Fruit fly (Drosophila melanogaster) whole organism, embryonic: ENCODE measurements around the gene CG1542.

Experiments used
- Antp ChIP-seq: fragments of 200-800 bp; sonication (Bioruptor generic); optimal IDR thresholded peaks from 3 replicates; lab custom pipeline; 2016; ENCODE audit warnings: missing biosample characterization, missing genetic modification characterization
- Blimp-1 ChIP-seq: fragments of 200-800 bp; sonication (Bioruptor generic); optimal IDR thresholded peaks from 3 replicates; lab custom pipeline; 2018; ENCODE audit warnings: missing biosample characterization, missing genetic modification characterization, mild to moderate bottlenecking, moderate library complexity, missing genetic modification reagents
- CG12155 ChIP-seq: fragments of 200-800 bp; sonication (Bioruptor generic); optimal IDR thresholded peaks from 3 replicates; lab custom pipeline; 2016; ENCODE audit warnings: missing biosample characterization, missing genetic modification characterization
- CG12391 ChIP-seq: fragments of 200-800 bp; sonication (Bioruptor generic); optimal IDR thresholded peaks from 3 replicates; lab custom pipeline; 2018; ENCODE audit warnings: missing biosample characterization, mild to moderate bottlenecking, missing genetic modification characterization, moderate library complexity
- CG12744 ChIP-seq: fragments of 200-800 bp; sonication (Bioruptor generic); optimal IDR thresholded peaks from 2 replicates; lab custom pipeline; 2016; ENCODE audit warnings: missing biosample characterization, missing genetic modification characterization
- CG14710 ChIP-seq: fragments of 200-800 bp; sonication (Bioruptor generic); optimal IDR thresholded peaks from 3 replicates; lab custom pipeline; 2019; ENCODE audit warnings: missing biosample characterization, mild to moderate bottlenecking, missing genetic modification characterization, moderate library complexity
- CG14860 ChIP-seq: fragments of 200-800 bp; sonication (Bioruptor generic); IDR thresholded peaks from 3 replicates; pipeline ENCODE4 v1.3.6; 2022; ENCODE audit warnings: missing biosample characterization, missing genetic modification characterization; ENCODE audit not compliant: partially characterized antibody
- CG15514 ChIP-seq: fragments of 200-800 bp; sonication (Bioruptor generic); optimal IDR thresholded peaks from 3 replicates; lab custom pipeline; 2017; ENCODE audit warnings: missing biosample characterization, missing genetic modification characterization, mild to moderate bottlenecking, moderate library complexity, missing genetic modification reagents
- CG16815 ChIP-seq: fragments of 200-800 bp; sonication (Bioruptor generic); optimal IDR thresholded peaks from 3 replicates; lab custom pipeline; 2017; ENCODE audit warnings: missing biosample characterization, mild to moderate bottlenecking, missing genetic modification characterization
- CG2120 ChIP-seq: fragments of 200-800 bp; sonication (Bioruptor generic); optimal IDR thresholded peaks from 3 replicates; lab custom pipeline; 2016; ENCODE audit warnings: missing biosample characterization, missing genetic modification characterization
- CG30020 ChIP-seq: fragments of 200-800 bp; optimal IDR thresholded peaks from 2 replicates; lab custom pipeline; 2019; ENCODE audit warnings: missing biosample characterization, mild to moderate bottlenecking, missing genetic modification characterization, moderate library complexity
- CG3163 ChIP-seq: fragments of 200-800 bp; sonication (Bioruptor generic); optimal IDR thresholded peaks from 3 replicates; lab custom pipeline; 2016; ENCODE audit warnings: missing biosample characterization, missing genetic modification characterization
- CG3995 ChIP-seq: fragments of 200-800 bp; sonication (Bioruptor generic); optimal IDR thresholded peaks from 3 replicates; lab custom pipeline; 2016; ENCODE audit warnings: missing biosample characterization, missing genetic modification characterization
- CG5180 ChIP-seq: fragments of 200-800 bp; sonication (Bioruptor generic); optimal IDR thresholded peaks from 3 replicates; lab custom pipeline; 2017; ENCODE audit warnings: missing biosample characterization, missing genetic modification characterization, mild to moderate bottlenecking, moderate library complexity, missing genetic modification reagents
- CG6689 ChIP-seq: fragments of 200-800 bp; sonication (Bioruptor generic); IDR thresholded peaks from 2 replicates; pipeline ENCODE4 v1.3.6; 2022; ENCODE audit warnings: missing biosample characterization, missing genetic modification characterization
- CG7556 ChIP-seq: fragments of 200-800 bp; sonication (Bioruptor generic); optimal IDR thresholded peaks from 2 replicates; lab custom pipeline; 2017; ENCODE audit warnings: missing biosample characterization, mild to moderate bottlenecking, missing genetic modification characterization
- CG8281 ChIP-seq: fragments of 200-800 bp; sonication (Bioruptor generic); optimal IDR thresholded peaks from 2 replicates; lab custom pipeline; 2018; ENCODE audit warnings: missing biosample characterization, mild to moderate bottlenecking, missing genetic modification characterization, moderate library complexity
- CG8388 ChIP-seq: fragments of 200-800 bp; sonication (Bioruptor generic); optimal IDR thresholded peaks from 2 replicates; lab custom pipeline; 2019; ENCODE audit warnings: missing biosample characterization, mild to moderate bottlenecking, missing genetic modification characterization, moderate library complexity
- CG9215 ChIP-seq: fragments of 200-800 bp; sonication (Bioruptor generic); IDR thresholded peaks from 2 replicates; pipeline ENCODE4 v1.3.6; 2022; ENCODE audit warnings: missing biosample characterization, missing genetic modification characterization
- Dbx ChIP-seq: fragments of 200-800 bp; sonication (Bioruptor generic); IDR thresholded peaks from 3 replicates; pipeline ENCODE4 v1.3.6; 2022; ENCODE audit warnings: missing biosample characterization, missing genetic modification characterization
- ERR ChIP-seq: fragments of 200-800 bp; sonication (Bioruptor generic); optimal IDR thresholded peaks from 2 replicates; lab custom pipeline; 2016; ENCODE audit warnings: missing biosample characterization, missing genetic modification characterization
- HLH4C ChIP-seq: fragments of 200-800 bp; sonication (Bioruptor generic); IDR thresholded peaks from 3 replicates; pipeline ENCODE4 v1.3.6; 2022; ENCODE audit warnings: missing biosample characterization, missing genetic modification characterization; ENCODE audit not compliant: partially characterized antibody
- Mrtf ChIP-seq: fragments of 200-800 bp; sonication (Bioruptor generic); IDR thresholded peaks from 3 replicates; pipeline ENCODE4 v1.3.6; 2022; ENCODE audit warnings: missing biosample characterization, missing genetic modification characterization
- Oli ChIP-seq: fragments of 200-800 bp; sonication (Bioruptor generic); optimal IDR thresholded peaks from 2 replicates; lab custom pipeline; 2018; ENCODE audit warnings: missing biosample characterization, mild to moderate bottlenecking, missing genetic modification characterization, moderate library complexity
- Sin3A ChIP-seq: fragments of >200 bp; optimal IDR thresholded peaks from 2 replicates; lab custom pipeline; 2018
- Spps ChIP-seq: fragments of 200-800 bp; sonication (Bioruptor generic); optimal IDR thresholded peaks from 2 replicates; lab custom pipeline; 2018; ENCODE audit warnings: missing biosample characterization, mild to moderate bottlenecking, missing genetic modification characterization
- Xrp1 ChIP-seq: fragments of 200-800 bp; sonication (Bioruptor generic); IDR thresholded peaks from 2 replicates; pipeline ENCODE4 v1.3.6; 2022; ENCODE audit warnings: missing biosample characterization, missing genetic modification characterization
- aop ChIP-seq: fragments of 200-800 bp; sonication (Bioruptor generic); IDR thresholded peaks from 2 replicates; pipeline ENCODE4 v1.3.6; 2022; ENCODE audit warnings: missing biosample characterization, missing genetic modification characterization
- bab2 ChIP-seq: fragments of 200-800 bp; sonication (Bioruptor generic); optimal IDR thresholded peaks from 2 replicates; lab custom pipeline; 2016; ENCODE audit warnings: missing biosample characterization, missing genetic modification characterization
- chif ChIP-seq, 2 experiments: fragments of 200-800 bp; sonication (Bioruptor generic); optimal IDR thresholded peaks; 3 replicates each; lab custom pipeline; 2016; ENCODE audit warnings: missing biosample characterization in 2 of 2, missing genetic modification characterization in 2 of 2
- cwo ChIP-seq: fragments of 200-800 bp; sonication (Bioruptor generic); optimal IDR thresholded peaks from 3 replicates; lab custom pipeline; 2017; ENCODE audit warnings: missing biosample characterization, missing genetic modification characterization, mild to moderate bottlenecking, moderate library complexity, missing genetic modification reagents
- ewg ChIP-seq: fragments of 200-800 bp; sonication (Bioruptor generic); optimal IDR thresholded peaks from 3 replicates; lab custom pipeline; 2017; ENCODE audit warnings: mild to moderate bottlenecking, missing biosample characterization, missing genetic modification reagents, missing genetic modification characterization
- fu2 ChIP-seq: fragments of 200-800 bp; sonication (Bioruptor generic); optimal IDR thresholded peaks from 2 replicates; lab custom pipeline; 2016; ENCODE audit warnings: missing biosample characterization, missing genetic modification characterization
- gsb-n ChIP-seq: fragments of 200-800 bp; sonication (Bioruptor generic); optimal IDR thresholded peaks from 3 replicates; lab custom pipeline; 2018; ENCODE audit warnings: missing biosample characterization, mild to moderate bottlenecking, missing genetic modification characterization
- insv ChIP-seq, 2 experiments: fragments of 200-800 bp; sonication (Bioruptor generic); optimal IDR thresholded peaks; 3 replicates each; lab custom pipeline; 2016 to 2018; ENCODE audit warnings: missing biosample characterization in 2 of 2, missing genetic modification characterization in 2 of 2
- jumu ChIP-seq: fragments of 200-800 bp; sonication (Bioruptor generic); optimal IDR thresholded peaks from 3 replicates; lab custom pipeline; 2016; ENCODE audit warnings: missing biosample characterization, missing genetic modification characterization
- kay ChIP-seq: fragments of 200-800 bp; sonication (Bioruptor generic); optimal IDR thresholded peaks from 2 replicates; lab custom pipeline; 2016; ENCODE audit warnings: missing biosample characterization, missing genetic modification characterization
- klu ChIP-seq: fragments of 200-800 bp; sonication (Bioruptor generic); IDR thresholded peaks from 2 replicates; pipeline ENCODE4 v1.3.6; 2022; ENCODE audit warnings: missing biosample characterization, missing genetic modification characterization
- knrl ChIP-seq: fragments of 200-800 bp; sonication (Bioruptor generic); IDR thresholded peaks from 3 replicates; pipeline ENCODE4 v1.3.6; 2022; ENCODE audit warnings: missing biosample characterization, missing genetic modification characterization; ENCODE audit not compliant: partially characterized antibody
- mld ChIP-seq: fragments of 200-800 bp; sonication (Bioruptor generic); IDR thresholded peaks from 3 replicates; pipeline ENCODE4 v1.3.6; 2022; ENCODE audit warnings: missing biosample characterization, missing genetic modification characterization; ENCODE audit not compliant: partially characterized antibody
- oc ChIP-seq: fragments of 200-800 bp; sonication (Bioruptor generic); optimal IDR thresholded peaks from 2 replicates; lab custom pipeline; 2018; ENCODE audit warnings: missing biosample characterization, mild to moderate bottlenecking, missing genetic modification characterization, moderate library complexity
- odd ChIP-seq: fragments of 200-800 bp; sonication (Bioruptor generic); optimal IDR thresholded peaks from 2 replicates; lab custom pipeline; 2017; ENCODE audit warnings: missing biosample characterization, mild to moderate bottlenecking, missing genetic modification characterization
- p53 ChIP-seq: fragments of 200-800 bp; sonication (Bioruptor generic); optimal IDR thresholded peaks from 2 replicates; lab custom pipeline; 2016; ENCODE audit warnings: missing biosample characterization, missing genetic modification characterization
- sd ChIP-seq: fragments of 200-800 bp; sonication (Bioruptor generic); optimal IDR thresholded peaks from 3 replicates; lab custom pipeline; 2018; ENCODE audit warnings: missing biosample characterization, mild to moderate bottlenecking, missing genetic modification characterization, moderate library complexity
- sens-2 ChIP-seq: fragments of 200-800 bp; sonication (Bioruptor generic); IDR thresholded peaks from 2 replicates; pipeline ENCODE4 v1.3.6; 2022; ENCODE audit warnings: missing biosample characterization, missing genetic modification characterization
- shn ChIP-seq: fragments of 200-800 bp; sonication (Bioruptor generic); optimal IDR thresholded peaks from 3 replicates; lab custom pipeline; 2016; ENCODE audit warnings: missing biosample characterization, missing genetic modification characterization
- sim ChIP-seq: fragments of 200-800 bp; sonication (Bioruptor generic); IDR thresholded peaks from 2 replicates; pipeline ENCODE4 v1.3.6; 2022; ENCODE audit warnings: missing biosample characterization, missing genetic modification characterization
- sima ChIP-seq: fragments of 200-800 bp; sonication (Bioruptor generic); optimal IDR thresholded peaks from 2 replicates; lab custom pipeline; 2016; ENCODE audit warnings: missing biosample characterization, missing genetic modification characterization
- z ChIP-seq: fragments of 200-800 bp; sonication (Bioruptor generic); IDR thresholded peaks from 3 replicates; pipeline ENCODE4 v1.3.6; 2022; ENCODE audit warnings: missing biosample characterization, missing genetic modification characterization

The CG1542 gene

dm6 chr3R:31218997-31219992 is 6.0 kb downstream of the CG1542 start, which contains the start of gene ATPsynC (continued):
- peak; percentile 48 for TF ChIP-seq CG12155 (GFP tag; lab: Kevin White, UChicago)
- peak; percentile 17 for TF ChIP-seq CG3995
- TF ChIP-seq Xrp1 = no peak
- TF ChIP-seq sima (GFP tag; lab: Kevin White, UChicago) = no peak
- peak; percentile 91 for TF ChIP-seq CG30020 (tag; lab: Kevin White, UChicago)
- peak; percentile 51 for TF ChIP-seq ewg (GFP tag; lab: Kevin White, UChicago)
- TF ChIP-seq HLH4C (GFP tag; lab: Robert Waterston, UW) = no peak
- no peak for TF ChIP-seq Mrtf
- TF ChIP-seq Oli (tag; lab: Kevin White, UChicago) = no peak
- TF ChIP-seq CG14860 = no peak
- TF ChIP-seq CG16815 = peak; percentile 15
- no peak for TF ChIP-seq CG5180 (GFP tag; lab: Kevin White, UChicago)
- no peak for TF ChIP-seq sim (GFP tag; lab: Robert Waterston, UW)
- peak; percentile 58 for TF ChIP-seq Antp (GFP tag; lab: Kevin White, UChicago)
- no peak for TF ChIP-seq kay
- no peak for TF ChIP-seq knrl (GFP tag; lab: Robert Waterston, UW)
- TF ChIP-seq klu (GFP tag; lab: Robert Waterston, UW) = no peak
- TF ChIP-seq mld (GFP tag; lab: Robert Waterston, UW) = no peak
- TF ChIP-seq CG8388 = no peak
- no peak for TF ChIP-seq CG7556 (GFP tag; lab: Kevin White, UChicago)
- TF ChIP-seq Sin3A (lab: Kevin White, UChicago) = peak; percentile 79
- TF ChIP-seq CG6689 = no peak
- peak; percentile 7 for TF ChIP-seq CG12744
- no peak for TF ChIP-seq oc (tag; lab: Kevin White, UChicago)
- TF ChIP-seq sd (tag; lab: Kevin White, UChicago) = peak; percentile 37
- TF ChIP-seq jumu (GFP tag; lab: Kevin White, UChicago) = peak; percentile 36
- TF ChIP-seq Spps (tag; lab: Kevin White, UChicago) = no peak
- peak; percentile 73 for TF ChIP-seq cwo (GFP tag; lab: Kevin White, UChicago)
- TF ChIP-seq CG3163 (GFP tag; lab: Kevin White, UChicago) = peak; percentile 27
- peak; percentile 94 for TF ChIP-seq CG15514 (GFP tag; lab: Kevin White, UChicago)
- peak in 1 of 2 experiments; percentile 66 for TF ChIP-seq insv (GFP tag; optimal IDR thresholded peaks at IDR 0.05; lab: Kevin White, UChicago)
- peak; percentile 57 for TF ChIP-seq CG12391 (tag; lab: Kevin White, UChicago)
- no peak for TF ChIP-seq bab2
- TF ChIP-seq z = no peak
- TF ChIP-seq chif (GFP tag; optimal IDR thresholded peaks at IDR 0.05; lab: Kevin White, UChicago) = no peak
- TF ChIP-seq CG8281 (tag; lab: Kevin White, UChicago) = no peak
- peak; percentile 9 for TF ChIP-seq gsb-n (tag; lab: Kevin White, UChicago)
- no peak for TF ChIP-seq Dbx (GFP tag; lab: Robert Waterston, UW)
- TF ChIP-seq sens-2 (GFP tag; lab: Robert Waterston, UW) = no peak
- no peak for TF ChIP-seq shn (GFP tag; lab: Kevin White, UChicago)
- TF ChIP-seq aop = no peak
- no peak for TF ChIP-seq Blimp-1
- no peak for TF ChIP-seq CG9215 (GFP tag; lab: Robert Waterston, UW)
- TF ChIP-seq fu2 (GFP tag; lab: Kevin White, UChicago) = peak; percentile 61
- TF ChIP-seq p53 (GFP tag; lab: Kevin White, UChicago) = peak; percentile 67
- TF ChIP-seq odd (GFP tag; lab: Kevin White, UChicago) = peak; percentile 59
- peak; percentile 58 for TF ChIP-seq ERR (GFP tag; lab: Kevin White, UChicago)
- TF ChIP-seq CG2120 (GFP tag; lab: Kevin White, UChicago) = peak; percentile 39
- peak; percentile 79 for TF ChIP-seq CG14710 (tag; lab: Kevin White, UChicago)
